Fruit fly (Drosophila melanogaster) S2 (cell line): ENCODE results near the gene CG6652.

Source experiments
- CG8478 ChIP-seq: fragments of >200 bp; optimal IDR thresholded peaks from 2 replicates; lab custom pipeline; 2018
- CTCF ChIP-seq, 2 experiments: fragments of >200 bp; optimal IDR thresholded peaks; 2 replicates each; lab custom pipeline; 2018

CG6652 gene

dm6 chr3L:17007496-17007895, 15.2 kb downstream of the CG6652 start:
- TF ChIP-seq CTCF (optimal IDR thresholded peaks at IDR 0.05; lab: Kevin White, UChicago) (no peak), CG8478 (lab: Kevin White, UChicago) (no peak)

DNA sequence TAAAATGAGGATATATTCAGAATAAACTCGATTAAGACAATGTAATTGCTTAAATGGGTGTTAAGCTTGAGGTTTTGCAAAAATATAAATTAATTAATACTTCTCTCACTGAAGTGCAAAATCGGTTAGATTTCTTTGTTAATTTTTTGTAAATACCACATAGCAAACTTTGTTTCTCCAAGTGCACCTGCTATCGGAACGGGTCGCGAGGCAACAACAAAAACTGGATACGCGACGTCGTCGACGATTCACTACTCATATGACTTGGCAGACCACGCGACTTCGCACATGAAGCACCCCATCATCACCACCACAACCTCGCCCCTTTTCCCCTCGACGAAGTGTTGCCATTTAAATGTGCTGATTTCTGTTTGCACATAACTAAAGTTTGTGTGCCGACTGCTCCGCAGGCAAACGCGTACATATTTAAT, 15.6 kb downstream of the CG6652 start:
- TF ChIP-seq CG8478 (lab: Kevin White, UChicago) (no peak), CTCF (optimal IDR thresholded peaks at IDR 0.05; lab: Kevin White, UChicago) (no peak)

- TF ChIP-seq CTCF (optimal IDR thresholded peaks at IDR 0.05; lab: Kevin White, UChicago) (no peak), CG8478 (lab: Kevin White, UChicago) (no peak)
Measured at dm6 chr3L:17006250-17006693, 16.4 kb downstream of the CG6652 start.

DNA sequence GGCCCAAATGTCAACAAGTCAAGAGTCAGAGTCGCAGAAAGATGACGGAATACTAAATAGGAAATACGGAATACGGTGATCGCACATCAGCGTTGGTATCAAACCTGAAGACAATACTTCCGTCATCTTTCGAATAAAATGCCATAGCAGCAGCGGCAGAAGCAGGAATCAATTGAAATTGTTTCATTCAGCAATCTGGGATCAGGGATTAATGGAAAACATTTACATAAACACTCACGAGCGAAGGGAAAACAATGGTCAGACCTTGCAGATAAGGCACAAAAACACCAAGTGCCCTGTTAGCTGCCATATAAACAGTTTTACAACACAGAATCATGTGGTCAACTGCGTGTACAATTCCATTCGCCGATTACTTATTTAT, 17.2 kb downstream of the CG6652 start:
- TF ChIP-seq CG8478 (lab: Kevin White, UChicago) (no peak), CTCF (optimal IDR thresholded peaks at IDR 0.05; lab: Kevin White, UChicago) (no peak)

DNA sequence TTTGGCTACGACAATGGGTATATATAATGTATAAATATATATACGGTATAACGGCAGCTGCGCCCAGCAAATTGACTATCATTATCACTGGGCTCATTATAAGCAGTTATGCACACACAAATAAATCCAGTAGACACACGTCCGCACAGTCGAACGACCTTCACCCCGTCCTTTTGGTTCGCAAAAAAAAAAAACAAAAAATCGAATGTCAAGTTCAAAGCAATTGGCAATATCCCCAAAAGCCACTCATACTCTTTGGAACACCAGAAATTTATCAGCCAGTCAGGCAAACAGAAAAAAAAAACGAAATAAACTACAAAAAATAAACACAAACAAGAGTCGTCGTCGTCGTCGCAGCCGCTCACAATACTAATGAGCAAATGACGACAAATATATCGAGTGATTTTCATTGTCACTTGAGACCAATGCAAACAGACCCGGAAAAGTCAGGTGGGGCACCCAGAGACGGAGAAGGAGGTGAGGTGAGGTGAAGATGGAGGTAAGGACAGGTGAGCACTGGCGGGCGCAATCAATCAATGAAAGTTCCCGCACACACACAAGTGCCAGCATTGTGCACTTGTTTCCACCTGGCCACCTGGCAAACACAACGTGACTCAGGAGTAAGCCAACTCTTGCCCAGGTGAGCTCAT, 17.8 kb downstream of the CG6652 start:
- no peak for TF ChIP-seq CG8478 (lab: Kevin White, UChicago)
- TF ChIP-seq CTCF (optimal IDR thresholded peaks at IDR 0.05; lab: Kevin White, UChicago), result no peak

- TF ChIP-seq CG8478 (lab: Kevin White, UChicago) (no peak), CTCF (optimal IDR thresholded peaks at IDR 0.05; lab: Kevin White, UChicago) (no peak)
Measured at dm6 chr3L:17004218-17004759, 18.4 kb downstream of the CG6652 start.

- TF ChIP-seq CG8478 (lab: Kevin White, UChicago), result no peak
- TF ChIP-seq CTCF (optimal IDR thresholded peaks at IDR 0.05; lab: Kevin White, UChicago), result no peak
Measured at dm6 chr3L:17003251-17004171, 19.1 kb downstream of the CG6652 start.

- TF ChIP-seq CTCF (optimal IDR thresholded peaks at IDR 0.05; lab: Kevin White, UChicago), result no peak
- TF ChIP-seq CG8478 (lab: Kevin White, UChicago), result no peak
Measured at dm6 chr3L:17002140-17002849, 20.4 kb downstream of the CG6652 start.

DNA sequence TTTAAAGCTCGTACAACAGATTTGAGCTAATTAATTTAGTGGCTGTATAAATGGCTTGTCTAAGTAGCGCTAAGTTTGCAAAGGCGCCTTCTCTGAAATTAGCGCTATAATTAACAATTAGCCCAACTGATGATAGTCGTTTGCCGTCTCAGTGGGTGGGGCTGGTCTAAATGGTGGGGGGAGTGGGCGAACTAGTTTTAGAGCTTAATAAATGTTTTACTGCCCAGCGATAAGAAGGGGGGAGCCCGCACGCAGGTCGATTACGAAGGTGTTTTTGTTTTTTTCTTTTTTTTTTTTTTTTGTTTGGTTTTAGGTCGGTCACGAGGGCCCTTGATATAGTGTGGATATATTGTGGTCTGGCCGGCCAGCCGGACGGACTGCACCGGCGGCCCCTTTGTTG, 21.6 kb downstream of the CG6652 start:
- TF ChIP-seq CG8478 (lab: Kevin White, UChicago) (no peak), CTCF (optimal IDR thresholded peaks at IDR 0.05; lab: Kevin White, UChicago) (no peak)

DNA sequence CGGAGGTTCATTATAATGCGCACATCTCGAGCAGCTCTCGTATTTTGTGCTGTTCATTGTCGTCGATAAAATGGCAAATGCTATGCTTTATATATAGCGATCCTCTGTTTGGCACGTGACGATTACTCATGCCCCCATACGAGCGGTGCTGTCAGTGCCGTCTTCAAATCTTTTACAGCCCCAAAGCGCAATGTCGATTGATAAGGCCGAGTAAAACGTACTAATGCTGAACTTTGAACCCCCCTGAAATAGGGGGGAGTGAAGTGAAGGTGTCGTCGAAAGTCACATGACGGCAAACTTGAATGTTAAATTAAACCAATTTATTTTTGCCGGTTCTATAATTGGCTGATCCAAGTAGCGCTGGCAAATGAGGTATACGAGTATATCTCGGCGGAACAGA, 22.4 kb downstream of the CG6652 start:
- TF ChIP-seq CTCF (optimal IDR thresholded peaks at IDR 0.05; lab: Kevin White, UChicago), result no peak
- no peak for TF ChIP-seq CG8478 (lab: Kevin White, UChicago)

- TF ChIP-seq CTCF (optimal IDR thresholded peaks at IDR 0.05; lab: Kevin White, UChicago) (no peak), CG8478 (lab: Kevin White, UChicago) (no peak)
Measured at dm6 chr3L:16994805-16995204, 27.9 kb downstream of the CG6652 start.

- TF ChIP-seq CG8478 (lab: Kevin White, UChicago) (no peak), CTCF (optimal IDR thresholded peaks at IDR 0.05; lab: Kevin White, UChicago) (no peak)
Measured at dm6 chr3L:16989169-16989568, 33.5 kb downstream of the CG6652 start.

DNA sequence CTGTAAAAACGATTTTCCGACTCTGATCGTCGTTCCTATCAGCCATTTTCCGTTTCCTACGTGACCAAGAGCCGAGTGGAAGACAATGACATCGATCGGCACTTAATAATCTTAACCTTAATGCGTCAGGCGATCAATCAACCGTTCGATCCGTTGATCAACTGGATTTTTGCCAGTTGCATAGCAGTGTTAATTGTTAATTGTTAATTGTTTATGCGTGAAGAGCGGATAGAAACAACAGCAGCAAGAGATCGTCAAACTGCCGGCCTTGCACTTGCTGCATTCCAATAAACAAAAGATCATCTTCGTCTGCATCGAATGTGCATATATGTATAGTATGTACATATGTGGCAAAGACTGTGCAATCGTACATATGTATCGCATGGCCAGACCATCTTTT, 34.1 kb downstream of the CG6652 start:
- TF ChIP-seq CG8478 (lab: Kevin White, UChicago) (no peak), CTCF (optimal IDR thresholded peaks at IDR 0.05; lab: Kevin White, UChicago) (no peak)

- TF ChIP-seq CTCF (optimal IDR thresholded peaks at IDR 0.05; lab: Kevin White, UChicago) (no peak), CG8478 (lab: Kevin White, UChicago) (no peak)
Measured at dm6 chr3L:16987347-16987746, 35.3 kb downstream of the CG6652 start.
